Worm (Caenorhabditis elegans) whole organism, midembryonic: Measurements from ENCODE around the gene R193.2.

Source experiments
- T22C8.4 ChIP-seq: fragments of 200-800 bp; sonication (Bioruptor generic); IDR thresholded peaks from 2 replicates; pipeline ENCODE4 v1.3.6; 2022; ENCODE audit warnings: missing genetic modification characterization, missing compliant biosample characterization
- cog-1 ChIP-seq: sonication (generic microtip); optimal IDR thresholded peaks from 2 replicates; lab custom pipeline; 2016; ENCODE audit warnings: missing genetic modification characterization, missing compliant biosample characterization
- flt-1 ChIP-seq: fragments of 200-800 bp; sonication (Bioruptor generic); IDR thresholded peaks from 2 replicates; pipeline ENCODE4 v1.3.6; 2022; ENCODE audit warnings: missing genetic modification characterization, missing compliant biosample characterization
- klf-2 ChIP-seq: fragments of 200-800 bp; sonication (Bioruptor generic); conservative IDR thresholded peaks from 2 replicates; pipeline ENCODE4 v1.3.6; 2022; ENCODE audit warnings: missing genetic modification reagents, missing genetic modification characterization, missing compliant biosample characterization
- med-1 ChIP-seq: sonication (generic microtip); optimal IDR thresholded peaks from 2 replicates; lab custom pipeline; 2017; ENCODE audit warnings: missing genetic modification characterization, mild to moderate bottlenecking, missing compliant biosample characterization, antibody characterized with exemption, missing genetic modification reagents; ENCODE audit not compliant: insufficient read depth
- ref-1 ChIP-seq: fragments of 200-800 bp; sonication (Bioruptor generic); conservative IDR thresholded peaks from 2 replicates; pipeline ENCODE4 v1.3.6; 2022; ENCODE audit warnings: missing genetic modification reagents, missing genetic modification characterization, missing compliant biosample characterization
- tab-1 ChIP-seq: fragments of 200-800 bp; sonication (Bioruptor generic); IDR thresholded peaks from 2 replicates; pipeline ENCODE4 v1.3.6; 2022; ENCODE audit warnings: missing genetic modification characterization, missing compliant biosample characterization
- ztf-23 ChIP-seq: fragments of 200-800 bp; sonication (Bioruptor generic); IDR thresholded peaks from 2 replicates; pipeline ENCODE4 v1.3.6; 2022; ENCODE audit warnings: missing genetic modification reagents, missing genetic modification characterization, missing compliant biosample characterization
- ztf-29 ChIP-seq: fragments of 200-800 bp; sonication (Bioruptor generic); IDR thresholded peaks from 2 replicates; pipeline ENCODE4 v1.3.6; 2022; ENCODE audit warnings: missing genetic modification reagents, missing genetic modification characterization, missing compliant biosample characterization

DNA sequence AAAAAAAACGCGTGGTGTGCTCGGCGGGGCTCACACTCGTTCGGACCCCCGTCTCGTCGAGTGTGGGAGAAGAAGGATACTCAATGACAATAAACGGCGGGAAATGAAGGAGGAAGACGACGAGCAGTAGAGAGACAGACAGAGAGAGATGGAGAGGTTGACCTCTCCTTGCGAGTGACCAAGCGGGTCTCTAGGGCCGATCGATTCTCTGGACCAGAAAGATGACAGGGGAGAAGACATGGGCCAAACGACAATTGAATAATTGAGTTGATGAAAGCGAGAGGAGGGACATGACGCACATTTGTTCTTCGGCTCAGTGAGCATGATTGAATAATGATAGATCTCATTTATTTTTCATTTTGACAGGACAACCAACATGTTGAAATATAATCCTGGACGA lies 28.1 kb downstream of the R193.2 start:
- TF ChIP-seq klf-2 (GFP tag; lab: Robert Waterston, UW): no peak
- TF ChIP-seq tab-1 (GFP tag; lab: Robert Waterston, UW): no peak
- 0 out of 2 replicates have a peak, but pooled peaks have one; percentile 54 for TF ChIP-seq flt-1 (GFP tag; lab: Robert Waterston, UW)
- no peak for TF ChIP-seq ztf-29
- peak; percentile 80 for TF ChIP-seq cog-1
- no peak for TF ChIP-seq med-1 (GFP tag; lab: Kevin White, UChicago)
- no peak for TF ChIP-seq ref-1 (GFP tag; lab: Robert Waterston, UW)
- TF ChIP-seq T22C8.4 (GFP tag; lab: Robert Waterston, UW): peak; percentile 52
- TF ChIP-seq ztf-23 (GFP tag; lab: Robert Waterston, UW): no peak
